Fruit fly (Drosophila melanogaster) whole organism, embryonic: Measurements from ENCODE around the gene CG9839.

ENCODE experiments used
- B-H2 ChIP-seq: fragments of 200-800 bp; sonication (Bioruptor generic); optimal IDR thresholded peaks from 2 replicates; lab custom pipeline; 2018; ENCODE audit warnings: missing biosample characterization, mild to moderate bottlenecking, missing genetic modification characterization
- Bdp1 ChIP-seq: fragments of 200-800 bp; sonication (Bioruptor generic); optimal IDR thresholded peaks from 3 replicates; lab custom pipeline; 2016; ENCODE audit warnings: missing biosample characterization, missing genetic modification characterization
- CG10543 ChIP-seq: fragments of 200-800 bp; sonication (Bioruptor generic); optimal IDR thresholded peaks from 3 replicates; lab custom pipeline; 2017; ENCODE audit warnings: missing biosample characterization, mild to moderate bottlenecking, missing genetic modification characterization, moderate library complexity
- CG13894 ChIP-seq: fragments of 200-800 bp; sonication (Bioruptor generic); optimal IDR thresholded peaks from 3 replicates; lab custom pipeline; 2018; ENCODE audit warnings: missing biosample characterization, mild to moderate bottlenecking, missing genetic modification characterization, moderate library complexity
- CG14667 ChIP-seq: fragments of 200-800 bp; sonication (Bioruptor generic); IDR thresholded peaks from 2 replicates; pipeline ENCODE4 v1.3.6; 2022; ENCODE audit warnings: missing biosample characterization, missing genetic modification characterization
- CG15696 ChIP-seq: fragments of 200-800 bp; sonication (Bioruptor generic); optimal IDR thresholded peaks from 2 replicates; lab custom pipeline; 2019; ENCODE audit warnings: missing biosample characterization, mild to moderate bottlenecking, missing genetic modification characterization, moderate library complexity
- CG1602 ChIP-seq: fragments of 200-800 bp; sonication (Bioruptor generic); optimal IDR thresholded peaks from 3 replicates; lab custom pipeline; 2016; ENCODE audit warnings: missing biosample characterization, missing genetic modification characterization
- CG17186 ChIP-seq: fragments of 200-800 bp; sonication (Bioruptor generic); optimal IDR thresholded peaks from 3 replicates; lab custom pipeline; 2017; ENCODE audit warnings: missing biosample characterization, missing genetic modification reagents, missing genetic modification characterization
- CG17328 ChIP-seq: fragments of 200-800 bp; sonication (Bioruptor generic); IDR thresholded peaks from 2 replicates; pipeline ENCODE4 v1.3.6; 2022; ENCODE audit warnings: missing biosample characterization, missing genetic modification characterization
- CG17361 ChIP-seq: fragments of 200-800 bp; sonication (Bioruptor generic); IDR thresholded peaks from 3 replicates; pipeline ENCODE4 v1.3.6; 2022; ENCODE audit warnings: missing biosample characterization, missing genetic modification characterization
- CG2199 ChIP-seq: fragments of 200-800 bp; sonication (Bioruptor generic); IDR thresholded peaks from 3 replicates; pipeline ENCODE4 v1.3.6; 2022; ENCODE audit warnings: missing biosample characterization, missing genetic modification characterization
- CG3065 ChIP-seq: fragments of 200-800 bp; sonication (Bioruptor generic); optimal IDR thresholded peaks from 2 replicates; lab custom pipeline; 2016; ENCODE audit warnings: missing biosample characterization, missing genetic modification characterization
- CG34224 ChIP-seq: fragments of 200-800 bp; sonication (Bioruptor generic); IDR thresholded peaks from 3 replicates; pipeline ENCODE4 v1.3.6; 2022; ENCODE audit warnings: missing biosample characterization, missing genetic modification characterization; ENCODE audit not compliant: partially characterized antibody
- CG42726 ChIP-seq: fragments of 200-800 bp; sonication (Bioruptor generic); IDR thresholded peaks from 2 replicates; pipeline ENCODE4 v1.3.6; 2022; ENCODE audit warnings: missing biosample characterization, missing genetic modification characterization; ENCODE audit not compliant: partially characterized antibody
- CG43689 ChIP-seq: fragments of 200-800 bp; sonication (Bioruptor generic); IDR thresholded peaks from 2 replicates; pipeline ENCODE4 v1.3.6; 2022; ENCODE audit warnings: missing biosample characterization, missing genetic modification characterization
- CG6765 ChIP-seq: fragments of 200-800 bp; sonication (Bioruptor generic); optimal IDR thresholded peaks from 3 replicates; lab custom pipeline; 2017; ENCODE audit warnings: missing biosample characterization, mild to moderate bottlenecking, missing genetic modification characterization
- CG6791 ChIP-seq: fragments of 200-800 bp; sonication (Bioruptor generic); IDR thresholded peaks from 3 replicates; pipeline ENCODE4 v1.3.6; 2022; ENCODE audit warnings: missing biosample characterization, missing genetic modification characterization; ENCODE audit not compliant: partially characterized antibody
- CG7839 ChIP-seq: fragments of 200-800 bp; sonication (Bioruptor generic); optimal IDR thresholded peaks from 3 replicates; lab custom pipeline; 2018; ENCODE audit warnings: missing biosample characterization, mild to moderate bottlenecking, missing genetic modification characterization, moderate library complexity
- CG9932 ChIP-seq: fragments of 200-800 bp; sonication (Bioruptor generic); IDR thresholded peaks from 2 replicates; pipeline ENCODE4 v1.3.6; 2022; ENCODE audit warnings: missing biosample characterization, missing genetic modification characterization
- D19B ChIP-seq: fragments of 200-800 bp; sonication (Bioruptor generic); optimal IDR thresholded peaks from 2 replicates; lab custom pipeline; 2017; ENCODE audit warnings: missing biosample characterization, mild to moderate bottlenecking, missing genetic modification characterization
- Doc2 ChIP-seq: fragments of 200-800 bp; sonication (Bioruptor generic); IDR thresholded peaks from 2 replicates; pipeline ENCODE4 v1.3.6; 2022; ENCODE audit warnings: missing biosample characterization, missing genetic modification characterization
- HLH54F ChIP-seq: fragments of 200-800 bp; sonication (Bioruptor generic); optimal IDR thresholded peaks from 3 replicates; lab custom pipeline; 2016; ENCODE audit warnings: missing biosample characterization, missing genetic modification characterization
- NC2α ChIP-seq: fragments of 200-800 bp; sonication (Bioruptor generic); optimal IDR thresholded peaks from 2 replicates; lab custom pipeline; 2016; ENCODE audit warnings: missing biosample characterization, missing genetic modification characterization
- NK7.1 ChIP-seq: fragments of 200-800 bp; sonication (Bioruptor generic); optimal IDR thresholded peaks from 3 replicates; lab custom pipeline; 2016; ENCODE audit warnings: missing biosample characterization, missing genetic modification characterization
- Rfx ChIP-seq: fragments of 200-800 bp; sonication (Bioruptor generic); IDR thresholded peaks from 2 replicates; pipeline ENCODE4 v1.3.6; 2022; ENCODE audit warnings: missing biosample characterization, missing genetic modification characterization
- Sry-β ChIP-seq: fragments of 200-800 bp; sonication (Bioruptor generic); optimal IDR thresholded peaks from 2 replicates; lab custom pipeline; 2018; ENCODE audit warnings: missing biosample characterization, mild to moderate bottlenecking, missing genetic modification characterization, moderate library complexity
- Vsx1 ChIP-seq: fragments of 200-800 bp; sonication (Bioruptor generic); optimal IDR thresholded peaks from 2 replicates; lab custom pipeline; 2017; ENCODE audit warnings: missing biosample characterization, mild to moderate bottlenecking, missing genetic modification characterization, missing genetic modification reagents
- ab ChIP-seq: fragments of 200-800 bp; sonication (Bioruptor generic); optimal IDR thresholded peaks from 2 replicates; lab custom pipeline; 2016; ENCODE audit warnings: missing biosample characterization, missing genetic modification characterization
- abd-A ChIP-seq: fragments of 200-800 bp; sonication (Bioruptor generic); optimal IDR thresholded peaks from 3 replicates; lab custom pipeline; 2019; ENCODE audit warnings: missing biosample characterization, mild to moderate bottlenecking, missing genetic modification characterization, moderate library complexity
- ara ChIP-seq: fragments of 200-800 bp; sonication (Bioruptor generic); IDR thresholded peaks from 2 replicates; pipeline ENCODE4 v1.3.6; 2022; ENCODE audit warnings: missing biosample characterization, missing genetic modification characterization
- btn ChIP-seq: fragments of 200-800 bp; sonication (Bioruptor generic); optimal IDR thresholded peaks from 2 replicates; lab custom pipeline; 2016; ENCODE audit warnings: missing biosample characterization, missing genetic modification characterization
- caup ChIP-seq: fragments of 200-800 bp; sonication (Bioruptor generic); optimal IDR thresholded peaks from 3 replicates; lab custom pipeline; 2017; ENCODE audit warnings: missing biosample characterization, mild to moderate bottlenecking, missing genetic modification characterization, moderate library complexity; ENCODE audit not compliant: severe bottlenecking
- chinmo ChIP-seq: fragments of 200-800 bp; sonication (Bioruptor generic); IDR thresholded peaks from 4 replicates; pipeline ENCODE4 v1.3.6; 2022; ENCODE audit warnings: missing biosample characterization, missing genetic modification characterization; ENCODE audit not compliant: partially characterized antibody
- chm ChIP-seq: fragments of 200-800 bp; sonication (Bioruptor generic); IDR thresholded peaks from 2 replicates; pipeline ENCODE4 v1.3.6; 2022; ENCODE audit warnings: missing biosample characterization, missing genetic modification characterization
- chn ChIP-seq: fragments of 200-800 bp; sonication (Bioruptor generic); optimal IDR thresholded peaks from 2 replicates; lab custom pipeline; 2016; ENCODE audit warnings: missing biosample characterization, missing genetic modification characterization
- corto ChIP-seq: fragments of 200-800 bp; sonication (Bioruptor generic); optimal IDR thresholded peaks from 2 replicates; lab custom pipeline; 2016; ENCODE audit warnings: missing biosample characterization, mild to moderate bottlenecking, missing genetic modification characterization, moderate library complexity
- cwo ChIP-seq: fragments of 200-800 bp; sonication (Bioruptor generic); optimal IDR thresholded peaks from 3 replicates; lab custom pipeline; 2017; ENCODE audit warnings: missing biosample characterization, missing genetic modification characterization, mild to moderate bottlenecking, moderate library complexity, missing genetic modification reagents
- grau ChIP-seq: fragments of 200-800 bp; optimal IDR thresholded peaks from 3 replicates; lab custom pipeline; 2019; ENCODE audit warnings: missing biosample characterization, mild to moderate bottlenecking, missing genetic modification characterization, moderate library complexity
- nerfin-2 ChIP-seq: fragments of 200-800 bp; sonication (Bioruptor generic); IDR thresholded peaks from 2 replicates; pipeline ENCODE4 v1.3.6; 2022; ENCODE audit warnings: missing biosample characterization, missing genetic modification characterization; ENCODE audit not compliant: partially characterized antibody
- pita ChIP-seq: fragments of 200-800 bp; sonication (Bioruptor generic); optimal IDR thresholded peaks from 2 replicates; lab custom pipeline; 2017; ENCODE audit warnings: missing biosample characterization, mild to moderate bottlenecking, missing genetic modification characterization
- pum ChIP-seq: fragments of 200-800 bp; sonication (Bioruptor generic); optimal IDR thresholded peaks from 2 replicates; lab custom pipeline; 2016; ENCODE audit warnings: missing biosample characterization, missing genetic modification characterization
- pzg ChIP-seq: fragments of 200-800 bp; sonication (Bioruptor generic); optimal IDR thresholded peaks from 3 replicates; lab custom pipeline; 2018; ENCODE audit warnings: missing biosample characterization, mild to moderate bottlenecking, missing genetic modification characterization, moderate library complexity
- sens ChIP-seq: fragments of 200-800 bp; sonication (Bioruptor generic); peaks from one replicate; lab custom pipeline; 2016; ENCODE audit warnings: missing biosample characterization, missing genetic modification characterization
- sisA ChIP-seq: fragments of 200-800 bp; sonication (Bioruptor generic); IDR thresholded peaks from 2 replicates; pipeline ENCODE4 v1.3.6; 2022; ENCODE audit warnings: missing biosample characterization, missing genetic modification characterization
- sob ChIP-seq: fragments of 200-800 bp; sonication (Bioruptor generic); IDR thresholded peaks from 2 replicates; pipeline ENCODE4 v1.3.6; 2022; ENCODE audit warnings: missing biosample characterization, missing genetic modification characterization
- tin ChIP-seq: fragments of 200-800 bp; sonication (Bioruptor generic); optimal IDR thresholded peaks from 3 replicates; lab custom pipeline; 2016; ENCODE audit warnings: missing biosample characterization, missing genetic modification characterization
- twi ChIP-seq: fragments of 200-800 bp; optimal IDR thresholded peaks from 2 replicates; lab custom pipeline; 2019; ENCODE audit warnings: missing biosample characterization, mild to moderate bottlenecking, missing genetic modification characterization, moderate library complexity
- vvl ChIP-seq: fragments of 200-800 bp; sonication (Bioruptor generic); IDR thresholded peaks from 2 replicates; pipeline ENCODE4 v1.3.6; 2022; ENCODE audit warnings: missing biosample characterization, missing genetic modification characterization
- wek ChIP-seq: fragments of 200-800 bp; sonication (Bioruptor generic); optimal IDR thresholded peaks from 3 replicates; lab custom pipeline; 2018; ENCODE audit warnings: missing biosample characterization, mild to moderate bottlenecking, missing genetic modification characterization, moderate library complexity

CG9839 gene

dm6 chr3R:8807831-8808517 is 2.4 kb upstream of the CG9839 start (continued):
- TF ChIP-seq corto (GFP tag; lab: Kevin White, UChicago), result peak; percentile 16
- TF ChIP-seq CG17328 (GFP tag; lab: Robert Waterston, UW), result no peak
- TF ChIP-seq CG9932 (GFP tag; lab: Robert Waterston, UW), result peak; percentile 25; the same call in 1 of the 2 replicates
- no peak for TF ChIP-seq grau (tag; lab: Kevin White, UChicago)
- peak; percentile 69; the same call in 1 of the 4 replicates for TF ChIP-seq chinmo
- TF ChIP-seq abd-A (tag; lab: Kevin White, UChicago), result peak; percentile 84
- TF ChIP-seq sisA (GFP tag; lab: Robert Waterston, UW), result no peak
- TF ChIP-seq tin (GFP tag; lab: Kevin White, UChicago), result no peak
- TF ChIP-seq NK7.1 (GFP tag; lab: Kevin White, UChicago), result no peak
- no peak for TF ChIP-seq Sry-β
- TF ChIP-seq btn (GFP tag; lab: Kevin White, UChicago), result no peak
- TF ChIP-seq B-H2 (GFP tag; lab: Kevin White, UChicago), result peak; percentile 49
- no peak for TF ChIP-seq CG6765 (GFP tag; lab: Kevin White, UChicago)
- no peak for TF ChIP-seq CG1602 (GFP tag; lab: Kevin White, UChicago)
- no peak for TF ChIP-seq caup (GFP tag; lab: Kevin White, UChicago)
- TF ChIP-seq CG7839 (tag; lab: Kevin White, UChicago), result no peak
- TF ChIP-seq pzg (GFP tag; lab: Kevin White, UChicago), result no peak
- no peak for TF ChIP-seq CG17186 (GFP tag; lab: Kevin White, UChicago)
- no peak for TF ChIP-seq Vsx1 (GFP tag; lab: Kevin White, UChicago)
- no peak for TF ChIP-seq CG10543 (GFP tag; lab: Kevin White, UChicago)
- TF ChIP-seq CG14667 (GFP tag; lab: Robert Waterston, UW), result no peak
- 0 out of 2 replicates have a peak, but pooled peaks have one; percentile 17 for TF ChIP-seq Rfx (GFP tag; lab: Robert Waterston, UW)
- TF ChIP-seq nerfin-2 (GFP tag; lab: Robert Waterston, UW), result no peak
- TF ChIP-seq NC2α (GFP tag; lab: Kevin White, UChicago), result no peak
- peak; percentile 91 for TF ChIP-seq twi (tag; lab: Kevin White, UChicago)
- TF ChIP-seq CG42726 (GFP tag; lab: Robert Waterston, UW), result no peak
- peak; percentile 28 for TF ChIP-seq wek (GFP tag; lab: Kevin White, UChicago)
- TF ChIP-seq CG2199 (GFP tag; lab: Robert Waterston, UW), result peak; percentile 63; the same call in 1 of the 3 replicates
- no peak for TF ChIP-seq CG17361 (GFP tag; lab: Robert Waterston, UW)
- no peak for TF ChIP-seq ab
- no peak for TF ChIP-seq Bdp1 (GFP tag; lab: Kevin White, UChicago)
- 0 out of 3 replicates have a peak, but pooled peaks have one; percentile 10 for TF ChIP-seq CG34224
- TF ChIP-seq D19B (GFP tag; lab: Kevin White, UChicago), result peak; percentile 24
- no peak for TF ChIP-seq chm
- no peak for TF ChIP-seq pum (GFP tag; lab: Kevin White, UChicago)
- TF ChIP-seq cwo (GFP tag; lab: Kevin White, UChicago), result no peak
- no peak for TF ChIP-seq CG43689 (GFP tag; lab: Robert Waterston, UW)
- peak; percentile 97 for TF ChIP-seq CG13894 (tag; lab: Kevin White, UChicago)
- TF ChIP-seq vvl (GFP tag; lab: Robert Waterston, UW), result peak; percentile 49; the same call in 1 of the 2 replicates
- TF ChIP-seq Doc2 (GFP tag; lab: Robert Waterston, UW), result no peak
- TF ChIP-seq pita (GFP tag; lab: Kevin White, UChicago), result no peak
- TF ChIP-seq ara (GFP tag; lab: Robert Waterston, UW), result 0 out of 2 replicates have a peak, but pooled peaks have one; percentile 10
- TF ChIP-seq CG6791 (GFP tag; lab: Robert Waterston, UW), result peak; percentile 68; the same call in 1 of the 3 replicates
- peak; percentile 54 for TF ChIP-seq chn
- no peak for TF ChIP-seq sob
- no peak for TF ChIP-seq CG15696 (tag; lab: Kevin White, UChicago)
- TF ChIP-seq sens (GFP tag; lab: Kevin White, UChicago), result peak; percentile 75
- no peak for TF ChIP-seq HLH54F
- TF ChIP-seq CG3065 (GFP tag; lab: Kevin White, UChicago), result no peak
